Fruit fly (Drosophila melanogaster) whole organism, embryonic: ENCODE results near the gene CG31406.

Source experiments
- BtbVII ChIP-seq: fragments of 200-800 bp; sonication (Bioruptor generic); optimal IDR thresholded peaks from 3 replicates; lab custom pipeline; 2017; ENCODE audit warnings: missing biosample characterization, mild to moderate bottlenecking, missing genetic modification characterization
- CG10267 ChIP-seq: fragments of 200-800 bp; sonication (Bioruptor generic); optimal IDR thresholded peaks from 2 replicates; lab custom pipeline; 2018; ENCODE audit warnings: missing biosample characterization, mild to moderate bottlenecking, missing genetic modification characterization, moderate library complexity
- CG10431 ChIP-seq: fragments of 200-800 bp; sonication (Bioruptor generic); optimal IDR thresholded peaks from 3 replicates; lab custom pipeline; 2018; ENCODE audit warnings: missing biosample characterization, mild to moderate bottlenecking, missing genetic modification characterization
- CG10654 ChIP-seq: fragments of 200-800 bp; sonication (Bioruptor generic); optimal IDR thresholded peaks from 2 replicates; lab custom pipeline; 2016; ENCODE audit warnings: missing biosample characterization, missing genetic modification characterization
- CG11398 ChIP-seq: fragments of 200-800 bp; sonication (Bioruptor generic); optimal IDR thresholded peaks from 2 replicates; lab custom pipeline; 2016; ENCODE audit warnings: missing biosample characterization, missing genetic modification characterization
- CG11695 ChIP-seq: fragments of 200-800 bp; sonication (Bioruptor generic); IDR thresholded peaks from 3 replicates; pipeline ENCODE4 v1.3.6; 2022; ENCODE audit warnings: missing biosample characterization, missing genetic modification characterization
- CG13287 ChIP-seq: fragments of 200-800 bp; sonication (Bioruptor generic); IDR thresholded peaks from 2 replicates; pipeline ENCODE4 v1.3.6; 2022; ENCODE audit warnings: missing biosample characterization, missing genetic modification characterization; ENCODE audit not compliant: partially characterized antibody
- CG13424 ChIP-seq: fragments of 200-800 bp; sonication (Bioruptor generic); optimal IDR thresholded peaks from 2 replicates; lab custom pipeline; 2019; ENCODE audit warnings: missing biosample characterization, mild to moderate bottlenecking, missing genetic modification characterization, moderate library complexity
- CG17802 ChIP-seq: fragments of 200-800 bp; sonication (Bioruptor generic); optimal IDR thresholded peaks from 2 replicates; lab custom pipeline; 2018; ENCODE audit warnings: missing biosample characterization, mild to moderate bottlenecking, missing genetic modification characterization, moderate library complexity
- CG18011 ChIP-seq: fragments of 200-800 bp; sonication (Bioruptor generic); optimal IDR thresholded peaks from 2 replicates; lab custom pipeline; 2017; ENCODE audit warnings: missing biosample characterization, missing genetic modification characterization, mild to moderate bottlenecking, moderate library complexity, missing genotype
- CG18619 ChIP-seq: fragments of 200-800 bp; sonication (Bioruptor generic); optimal IDR thresholded peaks from 3 replicates; lab custom pipeline; 2017; ENCODE audit warnings: missing biosample characterization, mild to moderate bottlenecking, missing genetic modification characterization
- CG2199 ChIP-seq: fragments of 200-800 bp; sonication (Bioruptor generic); IDR thresholded peaks from 3 replicates; pipeline ENCODE4 v1.3.6; 2022; ENCODE audit warnings: missing biosample characterization, missing genetic modification characterization
- CG2875 ChIP-seq: fragments of 200-800 bp; sonication (Bioruptor generic); optimal IDR thresholded peaks from 2 replicates; lab custom pipeline; 2017; ENCODE audit warnings: missing biosample characterization, mild to moderate bottlenecking, missing genetic modification characterization, missing genetic modification reagents
- CG2889 ChIP-seq: fragments of 200-800 bp; sonication (Bioruptor generic); IDR thresholded peaks from 3 replicates; pipeline ENCODE4 v1.3.6; 2022; ENCODE audit warnings: missing biosample characterization, missing genetic modification characterization
- CG3847 ChIP-seq: fragments of 200-800 bp; sonication (Bioruptor generic); IDR thresholded peaks from 2 replicates; pipeline ENCODE4 v1.3.6; 2022; ENCODE audit warnings: missing biosample characterization, missing genetic modification characterization
- CG6689 ChIP-seq: fragments of 200-800 bp; sonication (Bioruptor generic); IDR thresholded peaks from 2 replicates; pipeline ENCODE4 v1.3.6; 2022; ENCODE audit warnings: missing biosample characterization, missing genetic modification characterization
- CG6813 ChIP-seq: fragments of 200-800 bp; sonication (Bioruptor generic); optimal IDR thresholded peaks from 2 replicates; lab custom pipeline; 2017; ENCODE audit warnings: missing biosample characterization, missing genetic modification characterization, mild to moderate bottlenecking, moderate library complexity, missing genetic modification reagents
- CG8089 ChIP-seq: fragments of 200-800 bp; sonication (Bioruptor generic); optimal IDR thresholded peaks from 3 replicates; lab custom pipeline; 2016; ENCODE audit warnings: missing biosample characterization, missing genetic modification characterization
- CTCF ChIP-seq: fragments of 200-800 bp; sonication (Bioruptor generic); optimal IDR thresholded peaks from 2 replicates; lab custom pipeline; 2017; ENCODE audit warnings: missing biosample characterization, mild to moderate bottlenecking, missing genetic modification characterization, moderate library complexity
- D19B ChIP-seq: fragments of 200-800 bp; sonication (Bioruptor generic); optimal IDR thresholded peaks from 2 replicates; lab custom pipeline; 2017; ENCODE audit warnings: missing biosample characterization, mild to moderate bottlenecking, missing genetic modification characterization
- Dp ChIP-seq: fragments of 200-800 bp; sonication (Bioruptor generic); optimal IDR thresholded peaks from 2 replicates; lab custom pipeline; 2018; ENCODE audit warnings: missing biosample characterization, mild to moderate bottlenecking, missing genetic modification characterization, moderate library complexity
- H2.0 ChIP-seq: fragments of 200-800 bp; sonication (Bioruptor generic); IDR thresholded peaks from 2 replicates; pipeline ENCODE4 v1.3.6; 2022; ENCODE audit warnings: missing biosample characterization, missing genetic modification characterization
- HLH3B ChIP-seq: fragments of 200-800 bp; sonication (Bioruptor generic); IDR thresholded peaks from 2 replicates; pipeline ENCODE4 v1.3.6; 2022; ENCODE audit warnings: missing biosample characterization, missing genetic modification characterization
- Mad ChIP-seq: fragments of 200-800 bp; sonication (Bioruptor generic); optimal IDR thresholded peaks from 2 replicates; lab custom pipeline; 2016; ENCODE audit warnings: missing biosample characterization, missing genetic modification characterization
- Med ChIP-seq: fragments of 200-800 bp; sonication (Bioruptor generic); peaks from one replicate; lab custom pipeline; 2016; ENCODE audit warnings: missing biosample characterization, missing genetic modification characterization, mild to moderate bottlenecking, inconsistent platforms, moderate library complexity
- NC2β ChIP-seq: fragments of 200-800 bp; sonication (Bioruptor generic); optimal IDR thresholded peaks from 2 replicates; lab custom pipeline; 2016; ENCODE audit warnings: missing biosample characterization, missing genetic modification characterization
- Ptx1 ChIP-seq: fragments of 200-800 bp; sonication (Bioruptor generic); IDR thresholded peaks from 2 replicates; pipeline ENCODE4 v1.3.6; 2022; ENCODE audit warnings: missing biosample characterization, missing genetic modification characterization
- Xbp1 ChIP-seq: fragments of 200-800 bp; sonication (Bioruptor generic); optimal IDR thresholded peaks from 3 replicates; lab custom pipeline; 2016; ENCODE audit warnings: missing biosample characterization, mild to moderate bottlenecking, missing genetic modification characterization
- YL-1 ChIP-seq: fragments of 200-800 bp; sonication (Bioruptor generic); optimal IDR thresholded peaks from 3 replicates; lab custom pipeline; 2017; ENCODE audit warnings: missing biosample characterization, mild to moderate bottlenecking, missing genetic modification characterization
- amos ChIP-seq: fragments of 200-800 bp; sonication (Bioruptor generic); IDR thresholded peaks from 2 replicates; pipeline ENCODE4 v1.3.6; 2022; ENCODE audit warnings: missing biosample characterization, missing genetic modification characterization; ENCODE audit not compliant: partially characterized antibody
- ewg ChIP-seq: fragments of 200-800 bp; sonication (Bioruptor generic); optimal IDR thresholded peaks from 3 replicates; lab custom pipeline; 2017; ENCODE audit warnings: mild to moderate bottlenecking, missing biosample characterization, missing genetic modification reagents, missing genetic modification characterization
- fd3F ChIP-seq: fragments of 200-800 bp; sonication (Bioruptor generic); optimal IDR thresholded peaks from 2 replicates; lab custom pipeline; 2018; ENCODE audit warnings: missing biosample characterization, mild to moderate bottlenecking, missing genetic modification characterization, moderate library complexity
- her ChIP-seq: fragments of 200-800 bp; sonication (Bioruptor generic); optimal IDR thresholded peaks from 2 replicates; lab custom pipeline; 2016; ENCODE audit warnings: missing biosample characterization, missing genetic modification characterization
- ind ChIP-seq: fragments of 200-800 bp; sonication (Bioruptor generic); optimal IDR thresholded peaks from 3 replicates; lab custom pipeline; 2016; ENCODE audit warnings: missing biosample characterization, missing genetic modification characterization
- kah ChIP-seq: fragments of 200-800 bp; sonication (Bioruptor generic); optimal IDR thresholded peaks from 2 replicates; lab custom pipeline; 2018; ENCODE audit warnings: missing biosample characterization, mild to moderate bottlenecking, missing genetic modification characterization
- knrl ChIP-seq: fragments of 200-800 bp; sonication (Bioruptor generic); IDR thresholded peaks from 3 replicates; pipeline ENCODE4 v1.3.6; 2022; ENCODE audit warnings: missing biosample characterization, missing genetic modification characterization; ENCODE audit not compliant: partially characterized antibody
- lilli ChIP-seq: fragments of 200-800 bp; sonication (Bioruptor generic); optimal IDR thresholded peaks from 3 replicates; lab custom pipeline; 2016; ENCODE audit warnings: missing biosample characterization, missing genetic modification characterization
- nom ChIP-seq: fragments of 200-800 bp; sonication (Bioruptor generic); optimal IDR thresholded peaks from 2 replicates; lab custom pipeline; 2017; ENCODE audit warnings: missing biosample characterization, missing genetic modification characterization, mild to moderate bottlenecking, moderate library complexity, missing genetic modification reagents
- pan ChIP-seq, 4 experiments: fragments of >200 bp in 3 of 4; fragments of 200-800 bp in 1 of 4; sonication (Bioruptor generic) in 1 of 4; optimal IDR thresholded peaks in 3 of 4; IDR thresholded peaks in 1 of 4; 2 replicates each; pipeline versions ENCODE4 v1.3.6 to Lab custom; 2017 to 2022; ENCODE audit warnings: missing biosample characterization in 2 of 4, missing genetic modification characterization in 2 of 4, mixed read lengths in 1 of 4
- pb ChIP-seq: fragments of 200-800 bp; sonication (Bioruptor generic); optimal IDR thresholded peaks from 3 replicates; lab custom pipeline; 2016; ENCODE audit warnings: missing biosample characterization, missing genetic modification characterization
- pho ChIP-seq: fragments of 200-800 bp; sonication (Bioruptor generic); optimal IDR thresholded peaks from 2 replicates; lab custom pipeline; 2016; ENCODE audit warnings: missing biosample characterization, missing genetic modification characterization
- psq ChIP-seq: fragments of 200-800 bp; sonication (Bioruptor generic); optimal IDR thresholded peaks from 2 replicates; lab custom pipeline; 2017; ENCODE audit warnings: missing biosample characterization, missing genetic modification characterization
- repo ChIP-seq: fragments of 200-800 bp; sonication (Bioruptor generic); optimal IDR thresholded peaks from 2 replicates; lab custom pipeline; 2016; ENCODE audit warnings: missing biosample characterization, missing genetic modification characterization
- ro ChIP-seq: fragments of 200-800 bp; sonication (Bioruptor generic); IDR thresholded peaks from 2 replicates; pipeline ENCODE4 v1.3.6; 2022; ENCODE audit warnings: missing biosample characterization, missing genetic modification characterization
- shn ChIP-seq: fragments of 200-800 bp; sonication (Bioruptor generic); optimal IDR thresholded peaks from 3 replicates; lab custom pipeline; 2016; ENCODE audit warnings: missing biosample characterization, missing genetic modification characterization
- sima ChIP-seq: fragments of 200-800 bp; sonication (Bioruptor generic); optimal IDR thresholded peaks from 2 replicates; lab custom pipeline; 2016; ENCODE audit warnings: missing biosample characterization, missing genetic modification characterization
- slbo ChIP-seq: fragments of 200-800 bp; sonication (Bioruptor generic); IDR thresholded peaks from 2 replicates; pipeline ENCODE4 v1.3.6; 2022; ENCODE audit warnings: missing biosample characterization, missing genetic modification characterization
- tll ChIP-seq, 2 experiments: fragments of 200-800 bp in 1 of 2; fragments of >200 bp in 1 of 2; sonication (Bioruptor generic) in 1 of 2; optimal IDR thresholded peaks; 2 replicates each; lab custom pipeline; 2017 to 2019; ENCODE audit warnings: missing biosample characterization in 2 of 2, missing genetic modification characterization in 2 of 2, mild to moderate bottlenecking in 1 of 2, moderate library complexity in 1 of 2
- twi ChIP-seq: fragments of 200-800 bp; optimal IDR thresholded peaks from 2 replicates; lab custom pipeline; 2019; ENCODE audit warnings: missing biosample characterization, mild to moderate bottlenecking, missing genetic modification characterization, moderate library complexity
- usp ChIP-seq: fragments of >200 bp; optimal IDR thresholded peaks from 2 replicates; lab custom pipeline; 2017; ENCODE audit warnings: missing biosample characterization, missing genetic modification characterization

Gene CG31406

DNA sequence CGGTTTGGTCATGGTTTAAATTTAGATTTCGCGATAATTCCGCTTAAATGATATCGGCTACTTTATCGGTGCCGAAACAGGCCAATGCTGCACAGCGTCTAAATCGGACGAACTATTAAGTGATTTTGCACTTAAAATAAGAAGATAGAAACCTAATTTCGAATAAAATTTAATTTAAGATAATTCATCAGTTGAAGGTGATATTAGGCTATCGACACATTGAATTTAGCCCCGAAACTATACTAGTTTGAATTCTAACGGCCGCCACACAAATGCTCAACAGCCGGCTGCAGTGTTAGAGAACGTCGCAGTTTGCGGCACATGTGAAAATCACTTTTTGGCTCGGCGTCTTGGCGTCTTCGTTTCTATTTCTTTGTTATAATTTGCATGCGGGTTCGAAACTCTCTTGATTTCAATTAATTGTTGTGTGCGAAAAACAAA, 15.7 kb upstream of the CG31406 start, which contains the start of gene sle (continued):
- TF ChIP-seq CG8089, result peak; percentile 26
- peak; percentile 49 for TF ChIP-seq CG10654
- peak; percentile 38 for TF ChIP-seq CG17802 (tag; lab: Kevin White, UChicago)
- peak; percentile 79 for TF ChIP-seq lilli (GFP tag; lab: Kevin White, UChicago)
- peak; percentile 5 for TF ChIP-seq sima (GFP tag; lab: Kevin White, UChicago)
- TF ChIP-seq ind, result peak; percentile 64
- TF ChIP-seq twi, result peak; percentile 68
- no peak for TF ChIP-seq psq
- peak; percentile 68 for TF ChIP-seq CG13287 (GFP tag; lab: Robert Waterston, UW)
- TF ChIP-seq CG13424 (tag; lab: Kevin White, UChicago), result peak; percentile 41
- TF ChIP-seq Ptx1 (GFP tag; lab: Robert Waterston, UW), result peak; percentile 38; the same call in 1 of the 2 replicates
- TF ChIP-seq D19B, result no peak
- no peak for TF ChIP-seq CG2199 (GFP tag; lab: Robert Waterston, UW)
- no peak for TF ChIP-seq CG11695
- TF ChIP-seq CG6689, result no peak
- TF ChIP-seq H2.0, result no peak
- TF ChIP-seq shn (GFP tag; lab: Kevin White, UChicago), result peak; percentile 38
- peak; percentile 44 for TF ChIP-seq nom (GFP tag; lab: Kevin White, UChicago)
- peak; percentile 99 for TF ChIP-seq CG10267 (tag; lab: Kevin White, UChicago)
- TF ChIP-seq CG11398 (GFP tag; lab: Kevin White, UChicago), result no peak
- TF ChIP-seq pho (GFP tag; lab: Kevin White, UChicago), result peak; percentile 65
- TF ChIP-seq repo, result peak; percentile 42
- no peak for TF ChIP-seq usp (GFP tag; lab: Kevin White, UChicago)
- TF ChIP-seq HLH3B, result 0 out of 2 replicates have a peak, but pooled peaks have one; percentile 23
- no peak for TF ChIP-seq CG2875 (GFP tag; lab: Kevin White, UChicago)
- TF ChIP-seq CG3847 (GFP tag; lab: Robert Waterston, UW), result peak; percentile 65
- no peak for TF ChIP-seq kah
- TF ChIP-seq BtbVII (GFP tag; lab: Kevin White, UChicago), result peak; percentile 27
- no peak for TF ChIP-seq pan (optimal IDR thresholded peaks at IDR 0.05; lab: Kevin White, UChicago)
- TF ChIP-seq pan (GFP tag; optimal IDR thresholded peaks at IDR 0.05 in 1 of 2, IDR thresholded peaks at IDR 0.05 in 1 of 2), result peak in 1 of 2 experiments; percentile 49
- TF ChIP-seq YL-1, result peak; percentile 89
- peak; percentile 38 for TF ChIP-seq pb (GFP tag; lab: Kevin White, UChicago)
- peak; percentile 82 for TF ChIP-seq Dp (GFP tag; lab: Kevin White, UChicago)
- TF ChIP-seq slbo (GFP tag; lab: Robert Waterston, UW), result peak; percentile 47; the same call in 1 of the 2 replicates
- no peak for TF ChIP-seq ewg
- TF ChIP-seq knrl (GFP tag; lab: Robert Waterston, UW), result peak; percentile 57; the same call in 2 of the 3 replicates
- peak; percentile 39 for TF ChIP-seq CG18619
- TF ChIP-seq amos (GFP tag; lab: Robert Waterston, UW), result peak; percentile 47; the same call in 1 of the 2 replicates
- no peak for TF ChIP-seq tll (GFP tag; optimal IDR thresholded peaks at IDR 0.05; lab: Kevin White, UChicago)
- TF ChIP-seq her, result peak; percentile 12
- TF ChIP-seq CG2889 (GFP tag; lab: Robert Waterston, UW), result 0 out of 3 replicates have a peak, but pooled peaks have one; percentile 12
- TF ChIP-seq CTCF, result peak; percentile 63
- peak; percentile 64 for TF ChIP-seq NC2β (GFP tag; lab: Kevin White, UChicago)
- no peak for TF ChIP-seq CG6813
- peak; percentile 67 for TF ChIP-seq Mad (GFP tag; lab: Kevin White, UChicago)
- peak; percentile 96 for TF ChIP-seq Med (GFP tag; lab: Kevin White, UChicago)
- TF ChIP-seq CG10431 (GFP tag; lab: Kevin White, UChicago), result peak; percentile 45
- no peak for TF ChIP-seq ro (GFP tag; lab: Robert Waterston, UW)
- peak; percentile 3 for TF ChIP-seq fd3F
- TF ChIP-seq Xbp1 (GFP tag; lab: Kevin White, UChicago), result peak; percentile 57
- TF ChIP-seq CG18011, result peak; percentile 54
